Worm (Caenorhabditis elegans) whole organism, L4/young adult: ENCODE results near the gene srj-7.

Source experiments
- W03F9.2 ChIP-seq: fragments of 150-350 bp; optimal IDR thresholded peaks from 2 replicates; lab custom pipeline; 2014; ENCODE audit warnings: missing biosample characterization, missing genetic modification characterization
- dao-5 ChIP-seq: sonication (generic microtip); optimal IDR thresholded peaks from 2 replicates; lab custom pipeline; 2016; ENCODE audit warnings: missing genotype, missing genetic modification characterization, moderate library complexity, missing compliant biosample characterization
- him-1 ChIP-seq: sonication (generic microtip); optimal IDR thresholded peaks from 2 replicates; lab custom pipeline; 2016; ENCODE audit warnings: missing genotype, missing genetic modification reagents, missing genetic modification characterization, missing compliant biosample characterization

srj-7 gene

ce11 chrV:3242984-3243383, 1.8 kb upstream of the srj-7 start, which contains the start of gene gst-23:
Gene gst-23 (plus strand): TSS chrV:3243284.
- TF ChIP-seq W03F9.2 (tag; lab: Kevin White, UChicago) (no peak), dao-5 (tag; lab: Kevin White, UChicago) (no peak), him-1 (no peak)

- TF ChIP-seq him-1 (no peak), dao-5 (tag; lab: Kevin White, UChicago) (no peak), W03F9.2 (tag; lab: Kevin White, UChicago) (no peak)
Measured at ce11 chrV:3247515-3247914, 2.7 kb downstream of the srj-7 start, which contains the start of gene srj-8. Gene srj-8 (plus strand): TSS chrV:3247815.

- TF ChIP-seq dao-5 (tag; lab: Kevin White, UChicago): no peak
Measured at ce11 chrV:3250153-3250552, 5.3 kb downstream of the srj-7 start, which contains the start of gene T28A11.13. Gene T28A11.13 (minus strand): TSS chrV:3250253.

ce11 chrV:3256051-3256450, 11.2 kb downstream of the srj-7 start, which contains the start of gene srt-63:
Gene srt-63 (minus strand): TSS chrV:3256151.
- TF ChIP-seq him-1 (no peak), dao-5 (tag; lab: Kevin White, UChicago) (no peak), W03F9.2 (tag; lab: Kevin White, UChicago) (no peak)

ce11 chrV:3256809-3257208, 12.0 kb downstream of the srj-7 start:
- TF ChIP-seq W03F9.2 (tag; lab: Kevin White, UChicago) (no peak), him-1 (no peak), dao-5 (tag; lab: Kevin White, UChicago) (no peak)

- TF ChIP-seq dao-5 (tag; lab: Kevin White, UChicago) (no peak), him-1 (no peak), W03F9.2 (tag; lab: Kevin White, UChicago) (no peak)
Measured at ce11 chrV:3257277-3257676, 12.5 kb downstream of the srj-7 start, which contains the start of gene T28A11.22. Gene T28A11.22 (plus strand): TSS chrV:3257577.

- TF ChIP-seq W03F9.2 (tag; lab: Kevin White, UChicago) (no peak), dao-5 (tag; lab: Kevin White, UChicago) (no peak), him-1 (no peak)
Measured at ce11 chrV:3259168-3259622, 14.4 kb downstream of the srj-7 start, which contains the start of gene T28A11.16. Gene T28A11.16 (minus strand): TSS chrV:3259218.

ce11 chrV:3260075-3260474, 15.3 kb downstream of the srj-7 start, which contains the start of gene srbc-5:
Gene srbc-5 (plus strand): TSS chrV:3260375.
- TF ChIP-seq W03F9.2 (tag; lab: Kevin White, UChicago) (no peak), dao-5 (tag; lab: Kevin White, UChicago) (no peak), him-1 (no peak)

- TF ChIP-seq dao-5 (tag; lab: Kevin White, UChicago) (no peak), him-1 (no peak), W03F9.2 (tag; lab: Kevin White, UChicago) (no peak)
Measured at ce11 chrV:3266189-3266588, 21.4 kb downstream of the srj-7 start, which contains the start of gene T28A11.17. Gene T28A11.17 (minus strand): TSS chrV:3266289.

ce11 chrV:3267950-3268349, 23.1 kb downstream of the srj-7 start, which contains the start of gene T28A11.18:
Gene T28A11.18 (minus strand): TSS chrV:3268050.
- TF ChIP-seq him-1: no peak
- no peak for TF ChIP-seq dao-5 (tag; lab: Kevin White, UChicago)
- TF ChIP-seq W03F9.2 (tag; lab: Kevin White, UChicago): no peak

- TF ChIP-seq him-1 (no peak), dao-5 (tag; lab: Kevin White, UChicago) (no peak)
Measured at ce11 chrV:3269407-3269806, 24.6 kb downstream of the srj-7 start, which contains the start of gene T28A11.19. Gene T28A11.19 (minus strand): TSS chrV:3269514.

ce11 chrV:3273156-3273555, 28.4 kb downstream of the srj-7 start, which contains the start of gene T28A11.20:
Gene T28A11.20 (minus strand): TSS chrV:3273256.
- TF ChIP-seq dao-5 (tag; lab: Kevin White, UChicago) (no peak), W03F9.2 (tag; lab: Kevin White, UChicago) (no peak), him-1 (no peak)

ce11 chrV:3273577-3274100, 28.8 kb downstream of the srj-7 start, which contains the start of gene T28A11.4:
Gene T28A11.4 (plus strand): TSS chrV:3274050.
- TF ChIP-seq him-1 (no peak), dao-5 (tag; lab: Kevin White, UChicago) (no peak), W03F9.2 (tag; lab: Kevin White, UChicago) (no peak)

ce11 chrV:3275033-3275432, 30.2 kb downstream of the srj-7 start, which contains the start of gene T28A11.3:
Gene T28A11.3 (plus strand): TSS chrV:3275333.
- TF ChIP-seq dao-5 (tag; lab: Kevin White, UChicago) (no peak), W03F9.2 (tag; lab: Kevin White, UChicago) (no peak), him-1 (no peak)
